Worm (Caenorhabditis elegans) whole organism, L1 larva: ENCODE measurements around the gene srp-8.
A peak's percentile ranks its signal among the peaks of the same experiment; 100 is the strongest.

ENCODE experiments used
- C04F5.9 ChIP-seq: sonication (generic microtip); optimal IDR thresholded peaks from 2 replicates; lab custom pipeline; 2016; ENCODE audit warnings: missing genetic modification characterization, missing compliant biosample characterization
- C16A3.4 ChIP-seq: fragments of 150-350 bp; optimal IDR thresholded peaks from 2 replicates; lab custom pipeline; 2014; ENCODE audit warnings: missing biosample characterization, missing genetic modification characterization
- C34B4.2 ChIP-seq: sonication (generic microtip); optimal IDR thresholded peaks from 2 replicates; lab custom pipeline; 2017; ENCODE audit warnings: mild to moderate bottlenecking, missing genetic modification characterization, missing compliant biosample characterization
- aha-1 ChIP-seq: fragments of 150-350 bp; optimal IDR thresholded peaks from 2 replicates; lab custom pipeline; 2014; ENCODE audit warnings: missing biosample characterization, missing genetic modification characterization
- alr-1 ChIP-seq: fragments of 200-800 bp; sonication (Bioruptor generic); optimal IDR thresholded peaks from 2 replicates; lab custom pipeline; 2018; ENCODE audit warnings: borderline replicate concordance, mild to moderate bottlenecking, missing genetic modification characterization, missing compliant biosample characterization
- aly-2 ChIP-seq: fragments of 150-350 bp; optimal IDR thresholded peaks from 2 replicates; lab custom pipeline; 2014; ENCODE audit warnings: missing biosample characterization, missing genetic modification characterization
- ama-1 ChIP-seq: fragments of 150-350 bp; optimal IDR thresholded peaks from 2 replicates; lab custom pipeline; 2014
- ceh-63 ChIP-seq: fragments of 200-800 bp; sonication (Bioruptor generic); optimal IDR thresholded peaks from 2 replicates; lab custom pipeline; 2018; ENCODE audit warnings: mild to moderate bottlenecking, missing genetic modification characterization, missing compliant biosample characterization
- ceh-8 ChIP-seq: fragments of 200-800 bp; sonication (Bioruptor generic); optimal IDR thresholded peaks from 2 replicates; lab custom pipeline; 2018; ENCODE audit warnings: mild to moderate bottlenecking, missing genetic modification characterization, moderate library complexity, missing compliant biosample characterization
- ceh-82 ChIP-seq, 3 experiments: fragments of 150-350 bp in 1 of 3; sonication (generic microtip) in 2 of 3; optimal IDR thresholded peaks; 2 replicates each; lab custom pipeline; 2014 to 2017; ENCODE audit warnings: missing biosample characterization in 3 of 3, missing genetic modification characterization in 3 of 3
- ceh-90 ChIP-seq: sonication (generic microtip); optimal IDR thresholded peaks from 2 replicates; lab custom pipeline; 2016; ENCODE audit warnings: missing genetic modification characterization, missing compliant biosample characterization
- dpl-1 ChIP-seq, 3 experiments: fragments of 150-350 bp in 2 of 3; sonication (generic microtip) in 1 of 3; optimal IDR thresholded peaks; 2 replicates each; lab custom pipeline; 2014 to 2017; ENCODE audit warnings: missing biosample characterization in 3 of 3, missing genetic modification characterization in 3 of 3, missing genetic modification reagents in 3 of 3
- efl-1 ChIP-seq, 4 experiments: fragments of 150-350 bp; optimal IDR thresholded peaks in 3 of 4; peaks in 1 of 4; 1 replicate in 1 of 4; 2 replicates in 3 of 4; lab custom pipeline; 2014; ENCODE audit warnings: missing biosample characterization in 2 of 4, missing genetic modification characterization in 2 of 4, missing genetic modification reagents in 2 of 4
- efl-3 ChIP-seq: fragments of 200-800 bp; sonication (Bioruptor generic); optimal IDR thresholded peaks from 2 replicates; lab custom pipeline; 2018; ENCODE audit warnings: mild to moderate bottlenecking, missing genetic modification characterization, missing compliant biosample characterization
- ets-5 ChIP-seq: fragments of 200-800 bp; sonication (Bioruptor generic); IDR thresholded peaks from 2 replicates; pipeline ENCODE4 v1.3.6; 2022; ENCODE audit warnings: missing genetic modification characterization, missing compliant biosample characterization
- fkh-10 ChIP-seq: sonication (generic microtip); optimal IDR thresholded peaks from 2 replicates; lab custom pipeline; 2017; ENCODE audit warnings: missing biosample characterization, missing genetic modification reagents, missing genetic modification characterization
- fkh-4 ChIP-seq: sonication (generic microtip); optimal IDR thresholded peaks from 2 replicates; lab custom pipeline; 2016; ENCODE audit warnings: missing compliant biosample characterization, missing genetic modification characterization, borderline replicate concordance
- fkh-8 ChIP-seq: sonication (generic microtip); optimal IDR thresholded peaks from 2 replicates; lab custom pipeline; 2016; ENCODE audit warnings: mild to moderate bottlenecking, missing genetic modification characterization, missing compliant biosample characterization
- hpl-2 ChIP-seq: fragments of 150-350 bp; optimal IDR thresholded peaks from 2 replicates; lab custom pipeline; 2014; ENCODE audit warnings: missing biosample characterization, missing genetic modification reagents, missing genetic modification characterization
- isw-1 ChIP-seq: fragments of 200-800 bp; sonication (Bioruptor generic); IDR thresholded peaks from 2 replicates; pipeline ENCODE4 v1.3.6; 2022; ENCODE audit warnings: missing genetic modification characterization, missing compliant biosample characterization
- jun-1 ChIP-seq: fragments of 150-350 bp; optimal IDR thresholded peaks from 2 replicates; lab custom pipeline; 2014; ENCODE audit warnings: missing biosample characterization, missing genetic modification reagents, missing genetic modification characterization
- lin-15B ChIP-seq: fragments of 150-350 bp; sonication (generic microtip); optimal IDR thresholded peaks from 3 replicates; lab custom pipeline; 2014; ENCODE audit warnings: missing biosample characterization, missing genetic modification characterization
- lin-35 ChIP-seq, 2 experiments: fragments of 150-350 bp; optimal IDR thresholded peaks; 2 replicates each; lab custom pipeline; 2014; ENCODE audit warnings: missing biosample characterization in 2 of 2, missing genetic modification characterization in 2 of 2, missing genetic modification reagents in 2 of 2
- lin-39 ChIP-seq: fragments of 150-350 bp; optimal IDR thresholded peaks from 2 replicates; lab custom pipeline; 2014; ENCODE audit warnings: missing biosample characterization, missing genetic modification reagents, missing genetic modification characterization
- lir-3 ChIP-seq: sonication (generic microtip); optimal IDR thresholded peaks from 2 replicates; lab custom pipeline; 2016; ENCODE audit warnings: mild to moderate bottlenecking, missing genetic modification characterization, moderate library complexity, missing compliant biosample characterization; ENCODE audit not compliant: poor library complexity
- lsy-2 ChIP-seq, 2 experiments: fragments of 150-350 bp; optimal IDR thresholded peaks; 2 replicates each; lab custom pipeline; 2014; ENCODE audit warnings: missing biosample characterization in 2 of 2, missing genetic modification characterization in 2 of 2
- mdl-1 ChIP-seq, 2 experiments: fragments of 150-350 bp; optimal IDR thresholded peaks; 2 replicates each; lab custom pipeline; 2014 to 2017; ENCODE audit warnings: missing biosample characterization in 2 of 2, missing genetic modification characterization in 2 of 2, inconsistent platforms in 1 of 2
- nhr-11 ChIP-seq: fragments of 150-350 bp; optimal IDR thresholded peaks from 2 replicates; lab custom pipeline; 2014; ENCODE audit warnings: missing biosample characterization, missing genetic modification characterization
- nhr-19 ChIP-seq: fragments of 200-800 bp; sonication (Bioruptor generic); conservative IDR thresholded peaks from 2 replicates; pipeline ENCODE4 v1.3.6; 2022; ENCODE audit warnings: missing genetic modification characterization, missing compliant biosample characterization
- nhr-20 ChIP-seq: sonication (generic microtip); optimal IDR thresholded peaks from 2 replicates; lab custom pipeline; 2016; ENCODE audit warnings: mild to moderate bottlenecking, missing genetic modification characterization, missing compliant biosample characterization
- nhr-28 ChIP-seq: fragments of 150-350 bp; optimal IDR thresholded peaks from 2 replicates; lab custom pipeline; 2014; ENCODE audit warnings: missing biosample characterization, missing genetic modification characterization
- nhr-71 ChIP-seq: sonication (generic microtip); optimal IDR thresholded peaks from 2 replicates; lab custom pipeline; 2016; ENCODE audit warnings: mild to moderate bottlenecking, missing genetic modification characterization, moderate library complexity, missing compliant biosample characterization
- nhr-76 ChIP-seq: sonication (generic microtip); optimal IDR thresholded peaks from 2 replicates; lab custom pipeline; 2017; ENCODE audit warnings: missing biosample characterization, missing genetic modification characterization
- nhr-84 ChIP-seq: sonication (generic microtip); optimal IDR thresholded peaks from 2 replicates; lab custom pipeline; 2017; ENCODE audit warnings: missing biosample characterization, missing genetic modification characterization
- nhr-85 ChIP-seq: sonication (generic microtip); peaks from one replicate; lab custom pipeline; 2016; ENCODE audit warnings: missing genetic modification characterization, inconsistent platforms, missing compliant biosample characterization
- nhr-90 ChIP-seq: sonication (generic microtip); optimal IDR thresholded peaks from 2 replicates; lab custom pipeline; 2016; ENCODE audit warnings: mild to moderate bottlenecking, missing genetic modification characterization, missing compliant biosample characterization; ENCODE audit not compliant: poor library complexity
- pag-3 ChIP-seq: sonication (generic microtip); optimal IDR thresholded peaks from 2 replicates; lab custom pipeline; 2017; ENCODE audit warnings: missing genetic modification characterization, mild to moderate bottlenecking, missing compliant biosample characterization, antibody characterized with exemption, borderline replicate concordance; ENCODE audit not compliant: insufficient read depth
- pqm-1 ChIP-seq: sonication (generic microtip); optimal IDR thresholded peaks from 3 replicates; lab custom pipeline; 2017; ENCODE audit warnings: missing biosample characterization, missing genetic modification characterization
- rnt-1 ChIP-seq: sonication (generic microtip); optimal IDR thresholded peaks from 2 replicates; lab custom pipeline; 2016; ENCODE audit warnings: mild to moderate bottlenecking, missing genetic modification characterization, moderate library complexity, missing compliant biosample characterization
- skn-1 ChIP-seq: fragments of 150-350 bp; optimal IDR thresholded peaks from 2 replicates; lab custom pipeline; 2014; ENCODE audit warnings: missing biosample characterization, missing genetic modification characterization
- snpc-4 ChIP-seq: fragments of 150-350 bp; optimal IDR thresholded peaks from 2 replicates; lab custom pipeline; 2014; ENCODE audit warnings: missing biosample characterization, missing genetic modification characterization
- snu-23 ChIP-seq: sonication (generic microtip); optimal IDR thresholded peaks from 2 replicates; lab custom pipeline; 2016; ENCODE audit warnings: missing genetic modification characterization, missing compliant biosample characterization
- sup-37 ChIP-seq: fragments of 200-800 bp; sonication (Bioruptor generic); optimal IDR thresholded peaks from 2 replicates; lab custom pipeline; 2018; ENCODE audit warnings: mild to moderate bottlenecking, missing genetic modification characterization, missing compliant biosample characterization
- tlp-1 ChIP-seq: fragments of 150-350 bp; optimal IDR thresholded peaks from 2 replicates; lab custom pipeline; 2014; ENCODE audit warnings: missing biosample characterization, missing genetic modification characterization
- unc-130 ChIP-seq: fragments of 150-350 bp; optimal IDR thresholded peaks from 2 replicates; lab custom pipeline; 2017; ENCODE audit warnings: missing biosample characterization, missing genetic modification characterization, inconsistent platforms
- unc-62 ChIP-seq: fragments of 150-350 bp; optimal IDR thresholded peaks from 2 replicates; lab custom pipeline; 2014; ENCODE audit warnings: missing biosample characterization, missing genetic modification reagents, missing genetic modification characterization
- unc-98 ChIP-seq: fragments of 200-800 bp; sonication (Bioruptor generic); IDR thresholded peaks from 2 replicates; pipeline ENCODE4 v1.3.6; 2022; ENCODE audit warnings: missing genetic modification characterization, missing compliant biosample characterization
- vab-15 ChIP-seq: sonication (generic microtip); optimal IDR thresholded peaks from 2 replicates; lab custom pipeline; 2017; ENCODE audit warnings: missing genotype, mild to moderate bottlenecking, missing genetic modification characterization, missing compliant biosample characterization
- xbp-1 ChIP-seq: sonication (generic microtip); optimal IDR thresholded peaks from 2 replicates; lab custom pipeline; 2016; ENCODE audit warnings: missing genetic modification characterization, missing compliant biosample characterization
- zag-1 ChIP-seq: fragments of 150-350 bp; optimal IDR thresholded peaks from 2 replicates; lab custom pipeline; 2014; ENCODE audit warnings: missing biosample characterization, missing genetic modification characterization
- zip-4 ChIP-seq: fragments of 200-800 bp; sonication (Bioruptor generic); optimal IDR thresholded peaks from 2 replicates; lab custom pipeline; 2018; ENCODE audit warnings: mild to moderate bottlenecking, missing genetic modification characterization, moderate library complexity, missing compliant biosample characterization
- ztf-11 ChIP-seq, 2 experiments: sonication (generic microtip); optimal IDR thresholded peaks; 2 replicates each; lab custom pipeline; 2016 to 2017; ENCODE audit warnings: missing genetic modification characterization in 2 of 2, missing biosample characterization in 1 of 2, missing compliant biosample characterization in 1 of 2
- ztf-4 ChIP-seq: fragments of 150-350 bp; optimal IDR thresholded peaks from 2 replicates; lab custom pipeline; 2014; ENCODE audit warnings: missing biosample characterization, missing genetic modification characterization

Gene srp-8

DNA sequence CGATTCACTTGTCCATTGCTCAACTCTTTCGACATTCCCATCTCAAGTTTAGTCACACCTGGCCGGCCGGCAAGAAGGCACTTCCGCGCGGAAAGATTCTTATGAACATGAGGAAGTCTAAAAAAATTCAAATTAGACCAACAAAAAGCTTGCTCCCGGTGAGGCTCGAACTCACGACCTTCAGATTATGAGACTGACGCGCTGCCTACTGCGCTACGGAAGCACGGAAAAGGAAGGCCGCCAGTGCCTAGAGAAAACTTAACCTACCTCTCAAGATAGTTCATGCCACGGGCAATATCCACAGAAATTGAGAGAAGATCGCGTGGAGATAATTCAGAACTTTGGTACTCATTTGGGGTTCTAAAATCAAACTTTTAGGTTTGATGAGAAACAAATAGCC lies 46.6 kb downstream of the srp-8 start:
- no peak for TF ChIP-seq nhr-28 (tag; lab: Kevin White, UChicago)
- TF ChIP-seq jun-1 (tag; lab: Kevin White, UChicago) = no peak
- no peak for TF ChIP-seq vab-15 (tag; lab: Kevin White, UChicago)
- no peak for TF ChIP-seq ceh-82 (tag; optimal IDR thresholded peaks at IDR 0.05; lab: Kevin White, UChicago)
- peak in 1 of 2 experiments; percentile 11 for TF ChIP-seq lsy-2 (tag; optimal IDR thresholded peaks at IDR 0.05; lab: Kevin White, UChicago)
- no peak for TF ChIP-seq skn-1 (tag; lab: Kevin White, UChicago)
- peak; percentile 18 for TF ChIP-seq nhr-71 (tag; lab: Kevin White, UChicago)
- TF ChIP-seq fkh-4 = no peak
- TF ChIP-seq ceh-90 (tag; lab: Kevin White, UChicago) = no peak
- no peak for TF ChIP-seq zip-4 (GFP tag; lab: Kevin White, UChicago)
- no peak for TF ChIP-seq xbp-1 (tag; lab: Kevin White, UChicago)
- TF ChIP-seq fkh-10 (GFP tag; lab: Kevin White, UChicago) = no peak
- no peak for TF ChIP-seq lin-39
- TF ChIP-seq efl-3 = no peak
- TF ChIP-seq nhr-20 = no peak
- TF ChIP-seq nhr-84 (tag; lab: Kevin White, UChicago) = no peak
- TF ChIP-seq ztf-4 (tag; lab: Kevin White, UChicago) = no peak
- no peak for TF ChIP-seq isw-1
- no peak for TF ChIP-seq unc-62 (GFP tag; lab: Kevin White, UChicago)
- TF ChIP-seq nhr-76 (tag; lab: Kevin White, UChicago) = no peak
- peak in 1 of 2 experiments; percentile 12 for TF ChIP-seq lin-35 (GFP tag; optimal IDR thresholded peaks at IDR 0.05; lab: Kevin White, UChicago)
- peak in 1 of 2 experiments; percentile 24 for TF ChIP-seq efl-1 (optimal IDR thresholded peaks at IDR 0.05; lab: Kevin White, UChicago)
- TF ChIP-seq efl-1 (GFP tag; optimal IDR thresholded peaks at IDR 0.05 in 1 of 2; lab: Kevin White, UChicago) = peak in 1 of 2 experiments; percentile 60
- no peak for TF ChIP-seq ceh-8
- TF ChIP-seq pag-3 (tag; lab: Kevin White, UChicago) = no peak
- TF ChIP-seq C04F5.9 (tag; lab: Kevin White, UChicago) = no peak
- TF ChIP-seq lir-3 (tag; lab: Kevin White, UChicago) = no peak
- TF ChIP-seq sup-37 (GFP tag; lab: Kevin White, UChicago) = no peak
- no peak for TF ChIP-seq ets-5 (GFP tag; lab: Robert Waterston, UW)
- no peak for TF ChIP-seq nhr-85 (tag; lab: Kevin White, UChicago)
- no peak for TF ChIP-seq fkh-8 (tag; lab: Kevin White, UChicago)
- no peak for TF ChIP-seq alr-1 (tag; lab: Kevin White, UChicago)
- TF ChIP-seq C16A3.4 (tag; lab: Kevin White, UChicago) = no peak
- TF ChIP-seq tlp-1 (tag; lab: Kevin White, UChicago) = no peak
- peak; percentile 23 for TF ChIP-seq nhr-19 (GFP tag; lab: Robert Waterston, UW)
- peak in 1 of 3 experiments; percentile 9 for TF ChIP-seq dpl-1 (GFP tag; optimal IDR thresholded peaks at IDR 0.05; lab: Kevin White, UChicago)
- no peak for TF ChIP-seq ama-1 (lab: Kevin White, UChicago)
- TF ChIP-seq aha-1 (tag; lab: Kevin White, UChicago) = no peak
- TF ChIP-seq nhr-90 (tag; lab: Kevin White, UChicago) = no peak
- no peak for TF ChIP-seq pqm-1 (tag; lab: Kevin White, UChicago)
- no peak for TF ChIP-seq mdl-1 (tag; optimal IDR thresholded peaks at IDR 0.05; lab: Kevin White, UChicago)
- TF ChIP-seq unc-130 (tag; lab: Kevin White, UChicago) = no peak
- TF ChIP-seq zag-1 (tag; lab: Kevin White, UChicago) = no peak
- TF ChIP-seq aly-2 (tag; lab: Kevin White, UChicago) = no peak
- peak; percentile 73 for TF ChIP-seq snpc-4 (tag; lab: Kevin White, UChicago)
- TF ChIP-seq lin-15B (tag; lab: Kevin White, UChicago) = no peak
- TF ChIP-seq ztf-11 (tag; optimal IDR thresholded peaks at IDR 0.05; lab: Kevin White, UChicago) = no peak
- no peak for TF ChIP-seq hpl-2 (GFP tag; lab: Kevin White, UChicago)
- TF ChIP-seq unc-98 (GFP tag; lab: Robert Waterston, UW) = no peak
- peak; percentile 33 for TF ChIP-seq rnt-1
- TF ChIP-seq nhr-11 (tag; lab: Kevin White, UChicago) = no peak
- no peak for TF ChIP-seq ceh-63 (GFP tag; lab: Kevin White, UChicago)
- TF ChIP-seq C34B4.2 (tag; lab: Kevin White, UChicago) = no peak
- peak; percentile 24 for TF ChIP-seq snu-23 (GFP tag; lab: Kevin White, UChicago)
